Worm (Caenorhabditis elegans): Measurements from ENCODE around the gene C09F12.3.

ce11 chrX:11088952-11089351, 46.3 kb upstream of the C09F12.3 start, which contains the start of gene W04G3.11:
- TF ChIP-seq ref-1 (GFP tag; conservative IDR thresholded peaks at IDR 0.05) (no peak), T22C8.4 (GFP tag; IDR thresholded peaks at IDR 0.05) (no peak), cog-1 (tag; optimal IDR thresholded peaks at IDR 0.05) (no peak), klf-2 (GFP tag; conservative IDR thresholded peaks at IDR 0.05) (no peak), ztf-29 (GFP tag; IDR thresholded peaks at IDR 0.05) (no peak), tab-1 (GFP tag; IDR thresholded peaks at IDR 0.05) (no peak), flt-1 (GFP tag; IDR thresholded peaks at IDR 0.05) (no peak)

Data from whole organism, midembryonic.